Fruit fly (Drosophila melanogaster) whole organism, pupa: ENCODE results near the gene Mst36Fb.

Source experiments
- CG10348 ChIP-seq: fragments of 200-800 bp; sonication (Bioruptor generic); IDR thresholded peaks from 2 replicates; pipeline ENCODE4 v1.3.6; 2022; ENCODE audit warnings: missing biosample characterization, missing genetic modification characterization
- CG12605 ChIP-seq: fragments of 200-800 bp; sonication (Bioruptor generic); IDR thresholded peaks from 2 replicates; pipeline ENCODE4 v1.3.6; 2022; ENCODE audit warnings: missing biosample characterization, missing genetic modification characterization
- CG13204 ChIP-seq: fragments of 200-800 bp; sonication (Bioruptor generic); optimal IDR thresholded peaks from 2 replicates; lab custom pipeline; 2018; ENCODE audit warnings: missing biosample characterization, mild to moderate bottlenecking, missing genetic modification characterization, moderate library complexity
- CG14655 ChIP-seq: fragments of 200-800 bp; sonication (Bioruptor generic); optimal IDR thresholded peaks from 3 replicates; lab custom pipeline; 2017; ENCODE audit warnings: mild to moderate bottlenecking, missing biosample characterization, missing genetic modification reagents, missing genetic modification characterization
- CG15710 ChIP-seq: fragments of 200-800 bp; sonication (Bioruptor generic); optimal IDR thresholded peaks from 2 replicates; lab custom pipeline; 2018; ENCODE audit warnings: missing biosample characterization, mild to moderate bottlenecking, missing genetic modification characterization, moderate library complexity
- CG17806 ChIP-seq: fragments of 200-800 bp; sonication (Bioruptor generic); optimal IDR thresholded peaks from 2 replicates; lab custom pipeline; 2018; ENCODE audit warnings: missing biosample characterization, mild to moderate bottlenecking, missing genetic modification characterization, moderate library complexity
- CG32121 ChIP-seq: fragments of 200-800 bp; sonication (Bioruptor generic); IDR thresholded peaks from 2 replicates; pipeline ENCODE4 v1.3.6; 2022; ENCODE audit warnings: missing biosample characterization, missing genetic modification characterization
- CG34367 ChIP-seq: fragments of 200-800 bp; sonication (Bioruptor generic); optimal IDR thresholded peaks from 2 replicates; lab custom pipeline; 2018; ENCODE audit warnings: missing biosample characterization, mild to moderate bottlenecking, missing genetic modification characterization
- CG4496 ChIP-seq: fragments of 200-800 bp; sonication (Bioruptor generic); IDR thresholded peaks from 3 replicates; pipeline ENCODE4 v1.3.6; 2022; ENCODE audit warnings: missing biosample characterization, missing genetic modification characterization
- CG8159 ChIP-seq: fragments of 200-800 bp; sonication (Bioruptor generic); optimal IDR thresholded peaks from 3 replicates; lab custom pipeline; 2018; ENCODE audit warnings: missing biosample characterization, mild to moderate bottlenecking, missing genetic modification characterization, moderate library complexity
- CG8301 ChIP-seq: fragments of 200-800 bp; sonication (Bioruptor generic); optimal IDR thresholded peaks from 2 replicates; lab custom pipeline; 2018; ENCODE audit warnings: missing biosample characterization, mild to moderate bottlenecking, missing genetic modification characterization
- CG9948 ChIP-seq: fragments of 200-800 bp; sonication (Bioruptor generic); optimal IDR thresholded peaks from 2 replicates; lab custom pipeline; 2018; ENCODE audit warnings: missing biosample characterization, mild to moderate bottlenecking, missing genetic modification characterization, moderate library complexity
- D1 ChIP-seq: fragments of 200-800 bp; sonication (Bioruptor generic); optimal IDR thresholded peaks from 2 replicates; lab custom pipeline; 2018; ENCODE audit warnings: missing biosample characterization, mild to moderate bottlenecking, missing genetic modification characterization, moderate library complexity
- EcR ChIP-seq: fragments of 200-800 bp; sonication (Bioruptor generic); optimal IDR thresholded peaks from 3 replicates; lab custom pipeline; 2019; ENCODE audit warnings: missing biosample characterization, missing genetic modification characterization, mild to moderate bottlenecking, moderate library complexity, missing genetic modification reagents
- Ets98B ChIP-seq: fragments of 200-800 bp; sonication (Bioruptor generic); IDR thresholded peaks from 2 replicates; pipeline ENCODE4 v1.3.6; 2022; ENCODE audit warnings: missing biosample characterization, missing genetic modification characterization
- Pif1A ChIP-seq: fragments of 200-800 bp; sonication (Bioruptor generic); optimal IDR thresholded peaks from 3 replicates; lab custom pipeline; 2016; ENCODE audit warnings: missing biosample characterization, missing genetic modification characterization
- Pif1B ChIP-seq: fragments of 200-800 bp; sonication (Bioruptor generic); optimal IDR thresholded peaks from 3 replicates; lab custom pipeline; 2016; ENCODE audit warnings: missing biosample characterization, missing genetic modification characterization
- Snoo ChIP-seq: fragments of 200-800 bp; sonication (Bioruptor generic); optimal IDR thresholded peaks from 3 replicates; lab custom pipeline; 2017; ENCODE audit warnings: missing biosample characterization, mild to moderate bottlenecking, missing genetic modification characterization, inconsistent platforms
- fd96Ca ChIP-seq: fragments of 200-800 bp; sonication (Bioruptor generic); IDR thresholded peaks from 3 replicates; pipeline ENCODE4 v1.3.6; 2022; ENCODE audit warnings: missing biosample characterization, missing genetic modification characterization
- gl ChIP-seq: fragments of 200-800 bp; sonication (Bioruptor generic); optimal IDR thresholded peaks from 2 replicates; lab custom pipeline; 2018; ENCODE audit warnings: missing biosample characterization, mild to moderate bottlenecking, missing genetic modification characterization
- rn ChIP-seq: fragments of 200-800 bp; sonication (Bioruptor generic); IDR thresholded peaks from 2 replicates; pipeline ENCODE4 v1.3.6; 2022; ENCODE audit warnings: missing biosample characterization, missing genetic modification characterization

Mst36Fb gene

DNA sequence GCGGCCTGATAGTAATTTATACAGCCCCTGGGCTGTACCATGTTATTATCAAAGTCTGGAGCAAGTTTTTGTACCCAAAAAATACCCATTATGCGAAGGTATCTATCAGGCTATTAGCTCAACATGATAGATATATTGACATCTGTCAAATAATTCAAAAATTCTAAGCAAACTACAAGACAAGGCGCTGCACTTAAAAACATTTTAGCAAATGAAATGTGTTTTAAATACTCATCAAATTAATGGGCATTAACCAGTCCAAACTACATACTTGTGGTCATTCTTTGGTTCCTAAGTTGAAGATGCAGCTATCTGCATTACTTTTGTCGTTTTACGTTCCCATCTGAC is 21.6 kb downstream of the Mst36Fb start:
- TF ChIP-seq Ets98B (GFP tag; lab: Robert Waterston, UW) (no peak; the same call in 1 of the 2 replicates), CG12605 (GFP tag; lab: Robert Waterston, UW) (0 out of 2 replicates have a peak, but pooled peaks have one; percentile 23), Pif1A (GFP tag; lab: Kevin White, UChicago) (peak; percentile 82), CG15710 (tag; lab: Kevin White, UChicago) (peak; percentile 78), CG34367 (tag; lab: Kevin White, UChicago) (peak; percentile 83), EcR (GFP tag; lab: Kevin White, UChicago) (no peak), fd96Ca (GFP tag; lab: Robert Waterston, UW) (peak; percentile 65), CG8159 (tag; lab: Kevin White, UChicago) (peak; percentile 84), D1 (tag; lab: Kevin White, UChicago) (peak; percentile 62), rn (GFP tag; lab: Robert Waterston, UW) (no peak), Snoo (peak; percentile 69), CG32121 (GFP tag; lab: Robert Waterston, UW) (no peak), gl (tag; lab: Kevin White, UChicago) (peak; percentile 50), CG4496 (peak; percentile 77), Pif1B (GFP tag; lab: Kevin White, UChicago) (peak; percentile 86), CG13204 (GFP tag; lab: Kevin White, UChicago) (peak; percentile 27), CG10348 (GFP tag; lab: Robert Waterston, UW) (no peak), CG9948 (tag; lab: Kevin White, UChicago) (peak; percentile 74), CG17806 (tag; lab: Kevin White, UChicago) (peak; percentile 85), CG8301 (peak; percentile 74), CG14655 (GFP tag; lab: Kevin White, UChicago) (peak; percentile 78)
- TF ChIP-seq, all 21 proteins: peak for 16

DNA sequence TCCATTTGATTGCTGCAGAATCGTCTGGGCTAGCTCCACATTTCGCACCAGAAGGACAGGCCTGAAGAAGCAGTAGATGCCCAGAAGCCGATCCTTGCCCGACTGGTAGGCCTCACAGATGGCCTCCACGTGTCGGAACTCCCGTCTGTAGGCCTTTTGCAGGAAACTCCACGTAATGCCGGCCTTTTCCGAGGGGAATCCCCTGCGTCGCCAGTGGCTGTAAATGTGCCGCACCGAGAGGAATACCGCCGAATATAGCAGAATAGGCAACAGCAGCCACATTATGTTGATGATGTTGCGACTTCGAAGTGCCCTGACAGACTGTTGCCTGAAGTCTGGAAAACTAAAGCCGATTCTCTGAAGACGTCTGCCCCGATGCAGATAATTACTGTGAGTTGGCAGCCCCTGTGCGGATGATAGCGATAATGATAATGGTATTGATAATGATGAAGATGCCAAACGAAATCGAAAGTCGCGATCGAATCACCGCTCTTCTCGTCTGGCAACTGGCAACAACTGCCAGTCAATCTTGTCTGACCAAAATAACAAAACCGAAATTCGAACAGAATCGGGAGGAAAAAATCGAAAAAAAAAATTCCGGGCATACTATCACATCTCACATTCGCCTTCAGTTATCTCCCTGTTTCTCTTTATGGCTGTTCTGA is 22.1 kb downstream of the Mst36Fb start, which contains the start of gene Cyp310a1:
Cyp310a1 (minus strand) TSS at position 348 of the 665 bp plus-strand sequence.
- TF ChIP-seq Ets98B (GFP tag; lab: Robert Waterston, UW) (no peak), rn (GFP tag; lab: Robert Waterston, UW) (no peak), CG17806 (tag; lab: Kevin White, UChicago) (no peak), Pif1A (GFP tag; lab: Kevin White, UChicago) (no peak), EcR (GFP tag; lab: Kevin White, UChicago) (no peak), D1 (tag; lab: Kevin White, UChicago) (no peak), gl (tag; lab: Kevin White, UChicago) (no peak), CG32121 (GFP tag; lab: Robert Waterston, UW) (no peak), CG14655 (GFP tag; lab: Kevin White, UChicago) (no peak), Pif1B (GFP tag; lab: Kevin White, UChicago) (no peak), CG8159 (tag; lab: Kevin White, UChicago) (no peak), CG9948 (tag; lab: Kevin White, UChicago) (no peak), CG13204 (GFP tag; lab: Kevin White, UChicago) (no peak), fd96Ca (GFP tag; lab: Robert Waterston, UW) (no peak), Snoo (no peak), CG34367 (tag; lab: Kevin White, UChicago) (no peak), CG12605 (GFP tag; lab: Robert Waterston, UW) (no peak), CG8301 (no peak), CG15710 (tag; lab: Kevin White, UChicago) (no peak)

DNA sequence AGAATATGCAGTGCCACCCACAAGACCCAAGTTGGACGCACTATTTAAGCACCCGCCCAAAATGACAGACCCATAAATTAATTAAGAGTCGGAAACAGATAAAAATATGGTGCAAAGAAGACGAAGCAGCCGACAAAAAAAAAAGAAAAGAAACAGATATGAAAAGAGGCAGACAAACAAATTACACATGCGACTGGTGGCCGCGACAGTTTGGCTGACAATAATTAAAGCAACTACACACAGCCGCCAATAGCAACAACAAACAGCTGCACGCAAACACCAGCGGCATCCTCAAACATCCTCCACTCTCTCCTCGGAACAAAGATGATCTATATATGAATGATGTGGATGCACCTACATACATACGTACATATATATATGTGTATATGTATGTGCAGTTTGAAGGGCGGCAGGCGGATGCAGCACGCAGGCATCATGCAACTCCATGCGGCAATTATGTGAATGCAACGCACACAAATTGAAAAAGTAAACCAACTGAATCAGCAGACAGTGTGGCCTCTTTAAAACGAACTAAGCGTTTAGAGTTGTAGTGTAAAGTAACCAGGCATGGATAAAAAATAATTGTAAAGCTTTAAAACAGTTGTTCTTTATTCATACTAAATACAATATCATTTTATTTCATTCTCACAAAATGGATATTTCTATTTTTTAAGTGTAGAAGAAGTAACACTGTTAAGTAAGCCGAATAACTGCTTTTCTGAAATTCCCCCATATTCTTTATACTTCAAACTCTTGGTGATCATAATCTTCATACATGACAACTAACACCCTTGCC is 26.8 kb downstream of the Mst36Fb start:
- TF ChIP-seq CG14655 (GFP tag; lab: Kevin White, UChicago) (peak; percentile 20), Snoo (peak; percentile 48), CG34367 (tag; lab: Kevin White, UChicago) (peak; percentile 58), CG10348 (GFP tag; lab: Robert Waterston, UW) (no peak), CG9948 (tag; lab: Kevin White, UChicago) (peak; percentile 48), CG12605 (GFP tag; lab: Robert Waterston, UW) (no peak), CG4496 (0 out of 3 replicates have a peak, but pooled peaks have one; percentile 13), Ets98B (GFP tag; lab: Robert Waterston, UW) (no peak), CG13204 (GFP tag; lab: Kevin White, UChicago) (peak; percentile 49), gl (tag; lab: Kevin White, UChicago) (no peak), CG8301 (peak; percentile 27), D1 (tag; lab: Kevin White, UChicago) (no peak), Pif1A (GFP tag; lab: Kevin White, UChicago) (peak; percentile 58), Pif1B (GFP tag; lab: Kevin White, UChicago) (peak; percentile 1), rn (GFP tag; lab: Robert Waterston, UW) (no peak), CG8159 (tag; lab: Kevin White, UChicago) (peak; percentile 24), CG15710 (tag; lab: Kevin White, UChicago) (peak; percentile 70), fd96Ca (GFP tag; lab: Robert Waterston, UW) (no peak), CG17806 (tag; lab: Kevin White, UChicago) (peak; percentile 24), CG32121 (GFP tag; lab: Robert Waterston, UW) (no peak), EcR (GFP tag; lab: Kevin White, UChicago) (no peak)

DNA sequence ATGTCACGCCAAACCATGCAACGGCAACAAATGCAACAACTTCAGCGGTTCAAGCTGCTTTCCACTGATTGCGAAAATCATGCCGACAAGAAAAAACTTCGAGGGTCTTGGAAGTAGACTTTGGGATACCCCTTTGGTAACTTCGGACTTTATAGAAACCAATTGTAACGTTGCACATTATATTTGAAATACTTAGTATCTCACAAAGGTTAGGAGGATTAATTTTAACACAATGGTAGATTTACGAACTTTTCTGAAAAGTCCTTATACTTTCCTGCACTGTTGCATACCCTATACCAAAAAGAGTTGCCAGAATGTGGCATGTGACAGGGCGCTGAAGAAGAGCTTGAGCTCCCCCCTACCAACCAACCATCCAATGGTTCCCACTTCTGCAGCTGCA is 29.4 kb downstream of the Mst36Fb start:
- TF ChIP-seq CG34367 (tag; lab: Kevin White, UChicago): peak; percentile 49
- no peak for TF ChIP-seq CG12605 (GFP tag; lab: Robert Waterston, UW)
- peak; percentile 74 for TF ChIP-seq Pif1A (GFP tag; lab: Kevin White, UChicago)
- peak; percentile 69 for TF ChIP-seq Snoo
- TF ChIP-seq Pif1B (GFP tag; lab: Kevin White, UChicago): peak; percentile 59
- TF ChIP-seq CG13204 (GFP tag; lab: Kevin White, UChicago): no peak
- peak; percentile 66 for TF ChIP-seq CG17806 (tag; lab: Kevin White, UChicago)
- TF ChIP-seq CG9948 (tag; lab: Kevin White, UChicago): peak; percentile 58
- peak; percentile 59; the same call in 1 of the 3 replicates for TF ChIP-seq fd96Ca (GFP tag; lab: Robert Waterston, UW)
- TF ChIP-seq EcR (GFP tag; lab: Kevin White, UChicago): no peak
- no peak for TF ChIP-seq CG10348 (GFP tag; lab: Robert Waterston, UW)
- TF ChIP-seq D1 (tag; lab: Kevin White, UChicago): no peak
- 0 out of 2 replicates have a peak, but pooled peaks have one; percentile 23 for TF ChIP-seq rn (GFP tag; lab: Robert Waterston, UW)
- peak; percentile 52 for TF ChIP-seq CG32121 (GFP tag; lab: Robert Waterston, UW)
- peak; percentile 62 for TF ChIP-seq CG14655 (GFP tag; lab: Kevin White, UChicago)
- peak; percentile 51 for TF ChIP-seq CG15710 (tag; lab: Kevin White, UChicago)
- TF ChIP-seq Ets98B (GFP tag; lab: Robert Waterston, UW): peak; percentile 36; the same call in 1 of the 2 replicates
- peak; percentile 74 for TF ChIP-seq CG8159 (tag; lab: Kevin White, UChicago)
- peak; percentile 74; the same call in 2 of the 3 replicates for TF ChIP-seq CG4496
- TF ChIP-seq gl (tag; lab: Kevin White, UChicago): peak; percentile 27
- TF ChIP-seq CG8301: peak; percentile 60
- TF ChIP-seq, all 21 proteins: peak for 16
